Worm (Caenorhabditis elegans): ENCODE measurements around the gene Y69A2AR.31.

Y69A2AR.31 gene

ce11 chrIV:2665388-2665978, 1.7 kb upstream of the Y69A2AR.31 start (continued):
- TF ChIP-seq ztf-16 (tag; optimal IDR thresholded peaks at IDR 0.05) (no peak), zip-5 (tag; optimal IDR thresholded peaks at IDR 0.05) (no peak), unc-55 (GFP tag; optimal IDR thresholded peaks at IDR 0.05) (peak; percentile 32), hlh-15 (tag; optimal IDR thresholded peaks at IDR 0.05) (no peak), ceh-34 (tag; optimal IDR thresholded peaks at IDR 0.05) (peak; percentile 27), nhr-11 (tag; optimal IDR thresholded peaks at IDR 0.05) (no peak), lin-11 (tag; optimal IDR thresholded peaks at IDR 0.05) (no peak), hlh-8 (tag; optimal IDR thresholded peaks at IDR 0.05) (peak; percentile 12), ceh-22 (tag; optimal IDR thresholded peaks at IDR 0.05) (no peak), sox-2 (GFP tag; IDR thresholded peaks at IDR 0.05) (no peak), pha-2 (tag; optimal IDR thresholded peaks at IDR 0.05) (no peak), ceh-30 (tag; optimal IDR thresholded peaks at IDR 0.05) (peak; percentile 14), ceh-24 (tag; optimal IDR thresholded peaks at IDR 0.05) (no peak), C38D4.7 (GFP tag; optimal IDR thresholded peaks at IDR 0.05) (no peak), ceh-48 (tag; optimal IDR thresholded peaks at IDR 0.05) (no peak), ttx-3 (tag; optimal IDR thresholded peaks at IDR 0.05) (no peak), F13H6.1 (tag; optimal IDR thresholded peaks at IDR 0.05) (no peak)

ce11 chrIV:2664901-2665201, 1.0 kb upstream of the Y69A2AR.31 start:
- TF ChIP-seq gmeb-2 (tag; optimal IDR thresholded peaks at IDR 0.05) (no peak), ceh-45 (GFP tag; IDR thresholded peaks at IDR 0.05) (no peak), pha-2 (tag; optimal IDR thresholded peaks at IDR 0.05) (no peak), fkh-10 (GFP tag; optimal IDR thresholded peaks at IDR 0.05) (no peak), hlh-30 (tag; optimal IDR thresholded peaks at IDR 0.05; ENCODE audit: insufficient read depth) (no peak), che-1 (tag; optimal IDR thresholded peaks at IDR 0.05) (no peak), fkh-6 (tag; optimal IDR thresholded peaks at IDR 0.05) (no peak), elt-2 (tag; optimal IDR thresholded peaks at IDR 0.05) (no peak), hlh-13 (GFP tag; optimal IDR thresholded peaks at IDR 0.05) (no peak), F13H6.1 (tag; optimal IDR thresholded peaks at IDR 0.05) (no peak), tbx-2 (tag; optimal IDR thresholded peaks at IDR 0.05) (no peak), T23F11.4 (GFP tag; optimal IDR thresholded peaks at IDR 0.05) (no peak), C38D4.7 (GFP tag; optimal IDR thresholded peaks at IDR 0.05) (no peak), pha-4 (tag; optimal IDR thresholded peaks at IDR 0.05) (no peak), nhr-232 (tag; optimal IDR thresholded peaks at IDR 0.05) (no peak), zip-5 (tag; optimal IDR thresholded peaks at IDR 0.05) (no peak), eyg-1 (tag; optimal IDR thresholded peaks at IDR 0.05) (no peak), unc-42 (tag; optimal IDR thresholded peaks at IDR 0.05) (no peak)

ce11 chrIV:2658733-2659132, 5.1 kb downstream of the Y69A2AR.31 start:
- no peak for TF ChIP-seq unc-55 (GFP tag; optimal IDR thresholded peaks at IDR 0.05)
- TF ChIP-seq lin-11 (tag; optimal IDR thresholded peaks at IDR 0.05), result no peak
- no peak for TF ChIP-seq ahr-1 (tag; optimal IDR thresholded peaks at IDR 0.05)
- no peak for TF ChIP-seq unc-86 (tag; optimal IDR thresholded peaks at IDR 0.05)
- TF ChIP-seq pros-1 (tag; optimal IDR thresholded peaks at IDR 0.05), result no peak
- no peak for TF ChIP-seq ceh-14 (tag; optimal IDR thresholded peaks at IDR 0.05)
- no peak for TF ChIP-seq C08G9.2 (tag; optimal IDR thresholded peaks at IDR 0.05)
- no peak for TF ChIP-seq Y22D7AL.16 (tag; optimal IDR thresholded peaks at IDR 0.05)

- TF ChIP-seq pha-2 (tag; optimal IDR thresholded peaks at IDR 0.05), result no peak
- TF ChIP-seq ceh-6 (GFP tag; optimal IDR thresholded peaks at IDR 0.05), result peak; percentile 48
- peak; percentile 3 for TF ChIP-seq ref-2 (tag; optimal IDR thresholded peaks at IDR 0.05)
- no peak for TF ChIP-seq ceh-30 (tag; optimal IDR thresholded peaks at IDR 0.05)
Measured at ce11 chrIV:2657307-2657706, 6.5 kb downstream of the Y69A2AR.31 start.
